Worm (Caenorhabditis elegans) whole organism, L4 larva: Measurements from ENCODE around the gene T21C12.8.

ENCODE experiments used
- D1046.2 ChIP-seq: fragments of 200-800 bp; sonication (Bioruptor generic); IDR thresholded peaks from 2 replicates; pipeline ENCODE4 v1.3.6; 2022; ENCODE audit warnings: missing genetic modification characterization, missing compliant biosample characterization
- F10B5.3 ChIP-seq: sonication (generic microtip); optimal IDR thresholded peaks from 2 replicates; lab custom pipeline; 2016; ENCODE audit warnings: mild to moderate bottlenecking, missing genetic modification characterization, missing compliant biosample characterization
- T20F7.1 ChIP-seq: fragments of 200-800 bp; sonication (Bioruptor generic); optimal IDR thresholded peaks from 2 replicates; lab custom pipeline; 2018; ENCODE audit warnings: mild to moderate bottlenecking, missing genetic modification characterization, missing compliant biosample characterization
- T26A8.4 ChIP-seq: fragments of 200-800 bp; sonication (Bioruptor generic); IDR thresholded peaks from 2 replicates; pipeline ENCODE4 v1.3.6; 2022; ENCODE audit warnings: missing genetic modification characterization, missing compliant biosample characterization
- ZK337.2 ChIP-seq: fragments of 200-800 bp; sonication (Bioruptor generic); IDR thresholded peaks from 2 replicates; pipeline ENCODE4 v1.3.6; 2022; ENCODE audit warnings: missing genetic modification reagents, missing genetic modification characterization, missing compliant biosample characterization
- aha-1 ChIP-seq: fragments of 150-350 bp; peaks from one replicate; lab custom pipeline; 2014; ENCODE audit warnings: missing biosample characterization, missing genetic modification characterization
- arid-1 ChIP-seq: fragments of 200-800 bp; sonication (Bioruptor generic); conservative IDR thresholded peaks from 2 replicates; pipeline ENCODE4 v1.3.6; 2022; ENCODE audit warnings: missing genetic modification reagents, missing genetic modification characterization, missing compliant biosample characterization
- ceh-20 ChIP-seq: fragments of 200-800 bp; sonication (Bioruptor generic); IDR thresholded peaks from 2 replicates; pipeline ENCODE4 v1.3.6; 2022; ENCODE audit warnings: missing genetic modification reagents, missing genetic modification characterization, missing compliant biosample characterization
- daf-12 ChIP-seq: fragments of 150-350 bp; optimal IDR thresholded peaks from 2 replicates; lab custom pipeline; 2014; ENCODE audit warnings: missing biosample characterization, missing genetic modification reagents, missing genetic modification characterization
- daf-16 ChIP-seq, 3 experiments: sonication (generic microtip); optimal IDR thresholded peaks; 2 replicates each; lab custom pipeline; 2016 to 2017; ENCODE audit warnings: missing genetic modification characterization in 3 of 3, missing genetic modification reagents in 3 of 3, mild to moderate bottlenecking in 2 of 3, missing compliant biosample characterization in 2 of 3, missing biosample characterization in 1 of 3, moderate library complexity in 1 of 3
- dmd-6 ChIP-seq: fragments of 200-800 bp; sonication (Bioruptor generic); IDR thresholded peaks from 2 replicates; pipeline ENCODE4 v1.3.6; 2022; ENCODE audit warnings: missing genetic modification reagents, missing genetic modification characterization, missing compliant biosample characterization
- dpl-1 ChIP-seq: fragments of 150-350 bp; optimal IDR thresholded peaks from 2 replicates; lab custom pipeline; 2014; ENCODE audit warnings: missing biosample characterization, missing genetic modification reagents, missing genetic modification characterization
- dve-1 ChIP-seq: sonication (generic microtip); optimal IDR thresholded peaks from 2 replicates; lab custom pipeline; 2017; ENCODE audit warnings: antibody characterized with exemption, mild to moderate bottlenecking, missing genetic modification characterization, missing compliant biosample characterization; ENCODE audit not compliant: insufficient read depth
- egl-27 ChIP-seq: sonication (generic microtip); optimal IDR thresholded peaks from 3 replicates; lab custom pipeline; 2017; ENCODE audit warnings: missing biosample characterization, missing genetic modification reagents, missing genetic modification characterization
- hif-1 ChIP-seq, 2 experiments: sonication (generic microtip); optimal IDR thresholded peaks; 2 replicates each; lab custom pipeline; 2016 to 2017; ENCODE audit warnings: missing compliant biosample characterization in 2 of 2, missing genetic modification characterization in 2 of 2, missing genetic modification reagents in 2 of 2, missing genotype in 2 of 2, mild to moderate bottlenecking in 1 of 2
- hlh-11 ChIP-seq: fragments of 200-800 bp; sonication (Bioruptor generic); optimal IDR thresholded peaks from 2 replicates; lab custom pipeline; 2018; ENCODE audit warnings: mild to moderate bottlenecking, missing genetic modification characterization, missing compliant biosample characterization
- hlh-30 ChIP-seq: sonication (generic microtip); optimal IDR thresholded peaks from 2 replicates; lab custom pipeline; 2017; ENCODE audit warnings: antibody characterized with exemption, mild to moderate bottlenecking, missing genetic modification characterization, missing compliant biosample characterization; ENCODE audit not compliant: insufficient read depth
- hmg-1.1 ChIP-seq: fragments of 200-800 bp; sonication (Bioruptor generic); IDR thresholded peaks from 2 replicates; pipeline ENCODE4 v1.3.6; 2022; ENCODE audit warnings: missing genetic modification reagents, missing genetic modification characterization, missing compliant biosample characterization
- jun-1 ChIP-seq: fragments of 150-350 bp; optimal IDR thresholded peaks from 2 replicates; lab custom pipeline; 2014; ENCODE audit warnings: missing biosample characterization, missing genetic modification reagents, missing genetic modification characterization
- lin-1 ChIP-seq: fragments of 200-800 bp; sonication (Bioruptor generic); IDR thresholded peaks from 2 replicates; pipeline ENCODE4 v1.3.6; 2022; ENCODE audit warnings: missing genetic modification reagents, missing genetic modification characterization, missing compliant biosample characterization
- lin-13 ChIP-seq: fragments of 150-350 bp; optimal IDR thresholded peaks from 2 replicates; lab custom pipeline; 2014; ENCODE audit warnings: missing biosample characterization, missing genetic modification reagents, missing genetic modification characterization
- lin-38 ChIP-seq: fragments of 200-800 bp; sonication (Bioruptor generic); IDR thresholded peaks from 2 replicates; pipeline ENCODE4 v1.3.6; 2022; ENCODE audit warnings: missing genetic modification reagents, missing genetic modification characterization, missing compliant biosample characterization
- lsy-2 ChIP-seq, 2 experiments: fragments of 150-350 bp in 1 of 2; sonication (generic microtip) in 1 of 2; optimal IDR thresholded peaks; 2 replicates each; lab custom pipeline; 2014 to 2017; ENCODE audit warnings: missing biosample characterization in 2 of 2, missing genetic modification characterization in 2 of 2
- madf-5 ChIP-seq, 2 experiments: fragments of 200-800 bp; sonication (Bioruptor generic); IDR thresholded peaks; 2 replicates each; pipeline ENCODE4 v1.3.6; 2022; ENCODE audit warnings: missing compliant biosample characterization in 2 of 2, missing genetic modification characterization in 2 of 2
- mdl-1 ChIP-seq, 2 experiments: fragments of 150-350 bp in 1 of 2; sonication (generic microtip) in 1 of 2; optimal IDR thresholded peaks; 2 replicates each; lab custom pipeline; 2014 to 2017; ENCODE audit warnings: missing biosample characterization in 2 of 2, missing genetic modification characterization in 2 of 2
- mdt-29 ChIP-seq: fragments of 200-800 bp; sonication (Bioruptor generic); IDR thresholded peaks from 2 replicates; pipeline ENCODE4 v1.3.6; 2022; ENCODE audit warnings: missing genetic modification reagents, missing genetic modification characterization, missing compliant biosample characterization
- mep-1 ChIP-seq: fragments of 150-350 bp; sonication (generic microtip); optimal IDR thresholded peaks from 3 replicates; lab custom pipeline; 2014; ENCODE audit warnings: missing biosample characterization, missing genetic modification characterization
- mxl-3 ChIP-seq: fragments of 200-800 bp; sonication (Bioruptor generic); optimal IDR thresholded peaks from 2 replicates; lab custom pipeline; 2018; ENCODE audit warnings: mild to moderate bottlenecking, missing genetic modification characterization, missing compliant biosample characterization
- nhr-10 ChIP-seq: fragments of 150-350 bp; optimal IDR thresholded peaks from 2 replicates; lab custom pipeline; 2014; ENCODE audit warnings: missing biosample characterization, missing genetic modification characterization
- nhr-102 ChIP-seq: sonication (generic microtip); optimal IDR thresholded peaks from 2 replicates; lab custom pipeline; 2016; ENCODE audit warnings: mild to moderate bottlenecking, missing genetic modification characterization, moderate library complexity, missing compliant biosample characterization
- nhr-11 ChIP-seq: fragments of 150-350 bp; optimal IDR thresholded peaks from 2 replicates; lab custom pipeline; 2014; ENCODE audit warnings: missing biosample characterization, missing genetic modification characterization
- nhr-111 ChIP-seq: fragments of 200-800 bp; sonication (Bioruptor generic); optimal IDR thresholded peaks from 2 replicates; lab custom pipeline; 2018; ENCODE audit warnings: mild to moderate bottlenecking, missing genetic modification characterization, missing compliant biosample characterization
- nhr-28 ChIP-seq: fragments of 150-350 bp; optimal IDR thresholded peaks from 2 replicates; lab custom pipeline; 2014; ENCODE audit warnings: missing biosample characterization, missing genetic modification characterization
- nhr-41 ChIP-seq: fragments of 200-800 bp; sonication (Bioruptor generic); IDR thresholded peaks from 2 replicates; pipeline ENCODE4 v1.3.6; 2022; ENCODE audit warnings: missing genetic modification reagents, missing genetic modification characterization, missing compliant biosample characterization
- nhr-6 ChIP-seq: fragments of 150-350 bp; optimal IDR thresholded peaks from 2 replicates; lab custom pipeline; 2014; ENCODE audit warnings: missing biosample characterization, missing genetic modification characterization
- nhr-77 ChIP-seq: fragments of 150-350 bp; optimal IDR thresholded peaks from 2 replicates; lab custom pipeline; 2014; ENCODE audit warnings: missing biosample characterization, missing genetic modification characterization
- pha-4 ChIP-seq, 2 experiments: fragments of 150-350 bp in 1 of 2; fragments of 200-800 bp in 1 of 2; sonication (Bioruptor generic) in 1 of 2; IDR thresholded peaks in 1 of 2; optimal IDR thresholded peaks in 1 of 2; 2 replicates each; pipeline versions ENCODE4 v1.3.6 to Lab custom; 2014 to 2022; ENCODE audit warnings: missing genetic modification characterization in 2 of 2, missing genetic modification reagents in 2 of 2, missing biosample characterization in 1 of 2, missing compliant biosample characterization in 1 of 2
- php-3 ChIP-seq: fragments of 200-800 bp; sonication (Bioruptor generic); IDR thresholded peaks from 2 replicates; pipeline ENCODE4 v1.3.6; 2022; ENCODE audit warnings: missing genetic modification reagents, missing genetic modification characterization, missing compliant biosample characterization
- pqm-1 ChIP-seq: sonication (generic microtip); optimal IDR thresholded peaks from 2 replicates; lab custom pipeline; 2017; ENCODE audit warnings: missing biosample characterization, missing genetic modification characterization
- rbr-2 ChIP-seq: sonication (generic microtip); optimal IDR thresholded peaks from 2 replicates; lab custom pipeline; 2016; ENCODE audit warnings: missing genotype, missing genetic modification characterization, missing compliant biosample characterization
- spr-1 ChIP-seq: sonication (generic microtip); optimal IDR thresholded peaks from 2 replicates; lab custom pipeline; 2016; ENCODE audit warnings: mild to moderate bottlenecking, missing genetic modification characterization, missing compliant biosample characterization
- tra-1 ChIP-seq: fragments of 200-800 bp; sonication (Bioruptor generic); IDR thresholded peaks from 2 replicates; pipeline ENCODE4 v1.3.6; 2022; ENCODE audit warnings: missing genetic modification reagents, missing genetic modification characterization, missing compliant biosample characterization
- unc-62 ChIP-seq, 3 experiments: fragments of 150-350 bp in 1 of 3; sonication (generic microtip); optimal IDR thresholded peaks in 2 of 3; peaks in 1 of 3; 1 replicate in 1 of 3; 2 replicates in 2 of 3; lab custom pipeline; 2014 to 2017; ENCODE audit warnings: missing biosample characterization in 3 of 3, missing genetic modification characterization in 3 of 3, missing genetic modification reagents in 3 of 3, missing genotype in 1 of 3
- vab-7 ChIP-seq: fragments of 200-800 bp; sonication (Bioruptor generic); IDR thresholded peaks from 2 replicates; pipeline ENCODE4 v1.3.6; 2022; ENCODE audit warnings: missing genetic modification reagents, missing genetic modification characterization, missing compliant biosample characterization
- zip-11 ChIP-seq: fragments of 200-800 bp; sonication (Bioruptor generic); IDR thresholded peaks from 2 replicates; pipeline ENCODE4 v1.3.6; 2022; ENCODE audit warnings: missing genetic modification characterization, missing compliant biosample characterization
- ztf-7 ChIP-seq: fragments of 150-350 bp; optimal IDR thresholded peaks from 2 replicates; lab custom pipeline; 2014; ENCODE audit warnings: missing biosample characterization, missing genetic modification characterization

The T21C12.8 gene

ce11 chrIII:10534191-10534590 is 18.6 kb downstream of the T21C12.8 start (continued):
- TF ChIP-seq php-3 (GFP tag; lab: Robert Waterston, UW), result peak; percentile 82
- TF ChIP-seq mdt-29, result peak; percentile 69
- peak; percentile 12 for TF ChIP-seq nhr-10 (tag; lab: Kevin White, UChicago)
- no peak for TF ChIP-seq D1046.2 (GFP tag; lab: Robert Waterston, UW)
- TF ChIP-seq F10B5.3 (tag; lab: Kevin White, UChicago), result no peak
- TF ChIP-seq ztf-7 (tag; lab: Kevin White, UChicago), result peak; percentile 32
- peak; percentile 87 for TF ChIP-seq nhr-28 (tag; lab: Kevin White, UChicago)
- 0 out of 2 replicates have a peak, but pooled peaks have one; percentile 40 for TF ChIP-seq hmg-1.1 (GFP tag; lab: Robert Waterston, UW)
- TF ChIP-seq madf-5 (GFP tag; IDR thresholded peaks at IDR 0.05; lab: Robert Waterston, UW), result no peak
- TF ChIP-seq aha-1, result peak; percentile 45
- 0 out of 2 replicates have a peak, but pooled peaks have one; percentile 46 for TF ChIP-seq pha-4 (GFP tag; IDR thresholded peaks at IDR 0.05; lab: Robert Waterston, UW)
- TF ChIP-seq pha-4 (tag; optimal IDR thresholded peaks at IDR 0.05; lab: Kevin White, UChicago), result no peak
- TF ChIP-seq tra-1 (GFP tag; lab: Robert Waterston, UW), result peak; percentile 82
- peak; percentile 97 for TF ChIP-seq hlh-11 (tag; lab: Kevin White, UChicago)

ce11 chrIII:10533310-10533709 is 19.5 kb downstream of the T21C12.8 start:
- TF ChIP-seq dpl-1 (GFP tag; lab: Kevin White, UChicago) (peak; percentile 28), ztf-7 (tag; lab: Kevin White, UChicago) (peak; percentile 6), pqm-1 (peak; percentile 97), dve-1 (tag; lab: Kevin White, UChicago) (peak; percentile 86), php-3 (GFP tag; lab: Robert Waterston, UW) (peak; percentile 48), nhr-111 (GFP tag; lab: Kevin White, UChicago) (no peak), jun-1 (peak; percentile 55), vab-7 (no peak), nhr-28 (tag; lab: Kevin White, UChicago) (peak; percentile 94), spr-1 (no peak), rbr-2 (peak; percentile 7), zip-11 (GFP tag; lab: Robert Waterston, UW) (no peak), nhr-6 (tag; lab: Kevin White, UChicago) (peak; percentile 58), ceh-20 (GFP tag; lab: Robert Waterston, UW) (0 out of 2 replicates have a peak, but pooled peaks have one; percentile 17), unc-62 (GFP tag; optimal IDR thresholded peaks at IDR 0.05 in 1 of 2; lab: Kevin White, UChicago) (peak; percentile 3 to 98), unc-62 (tag; optimal IDR thresholded peaks at IDR 0.05; lab: Kevin White, UChicago) (no peak), hlh-11 (tag; lab: Kevin White, UChicago) (peak; percentile 94), lin-1 (GFP tag; lab: Robert Waterston, UW) (peak; percentile 76), nhr-102 (tag; lab: Kevin White, UChicago) (peak; percentile 44), hlh-30 (tag; lab: Kevin White, UChicago) (peak; percentile 85), arid-1 (no peak), hif-1 (tag; optimal IDR thresholded peaks at IDR 0.05; lab: Kevin White, UChicago) (peak in 1 of 2 experiments; percentile 84), mdt-29 (0 out of 2 replicates have a peak, but pooled peaks have one; percentile 40), daf-12 (tag; lab: Kevin White, UChicago) (no peak), nhr-11 (tag; lab: Kevin White, UChicago) (no peak), T26A8.4 (GFP tag; lab: Robert Waterston, UW) (0 out of 2 replicates have a peak, but pooled peaks have one; percentile 33), mep-1 (peak; percentile 55), lsy-2 (tag; optimal IDR thresholded peaks at IDR 0.05; lab: Kevin White, UChicago) (peak in 1 of 2 experiments; percentile 38), nhr-41 (GFP tag; lab: Robert Waterston, UW) (peak; percentile 11; the same call in 1 of the 2 replicates), daf-16 (GFP tag; optimal IDR thresholded peaks at IDR 0.05; lab: Kevin White, UChicago) (peak in 1 of 2 experiments; percentile 35), daf-16 (tag; optimal IDR thresholded peaks at IDR 0.05; lab: Kevin White, UChicago) (peak; percentile 87), lin-13 (GFP tag; lab: Kevin White, UChicago) (peak; percentile 71), egl-27 (no peak), mdl-1 (tag; optimal IDR thresholded peaks at IDR 0.05; lab: Kevin White, UChicago) (peak; percentile 10 to 85), tra-1 (GFP tag; lab: Robert Waterston, UW) (peak; percentile 87), mxl-3 (peak; percentile 87), T20F7.1 (GFP tag; lab: Kevin White, UChicago) (no peak), nhr-77 (peak; percentile 80), lin-38 (GFP tag; lab: Robert Waterston, UW) (0 out of 2 replicates have a peak, but pooled peaks have one; percentile 8), ZK337.2 (no peak), dmd-6 (GFP tag; lab: Robert Waterston, UW) (peak; percentile 94)
